Fruit fly (Drosophila melanogaster): ENCODE results near the gene Yp2.

DNA sequence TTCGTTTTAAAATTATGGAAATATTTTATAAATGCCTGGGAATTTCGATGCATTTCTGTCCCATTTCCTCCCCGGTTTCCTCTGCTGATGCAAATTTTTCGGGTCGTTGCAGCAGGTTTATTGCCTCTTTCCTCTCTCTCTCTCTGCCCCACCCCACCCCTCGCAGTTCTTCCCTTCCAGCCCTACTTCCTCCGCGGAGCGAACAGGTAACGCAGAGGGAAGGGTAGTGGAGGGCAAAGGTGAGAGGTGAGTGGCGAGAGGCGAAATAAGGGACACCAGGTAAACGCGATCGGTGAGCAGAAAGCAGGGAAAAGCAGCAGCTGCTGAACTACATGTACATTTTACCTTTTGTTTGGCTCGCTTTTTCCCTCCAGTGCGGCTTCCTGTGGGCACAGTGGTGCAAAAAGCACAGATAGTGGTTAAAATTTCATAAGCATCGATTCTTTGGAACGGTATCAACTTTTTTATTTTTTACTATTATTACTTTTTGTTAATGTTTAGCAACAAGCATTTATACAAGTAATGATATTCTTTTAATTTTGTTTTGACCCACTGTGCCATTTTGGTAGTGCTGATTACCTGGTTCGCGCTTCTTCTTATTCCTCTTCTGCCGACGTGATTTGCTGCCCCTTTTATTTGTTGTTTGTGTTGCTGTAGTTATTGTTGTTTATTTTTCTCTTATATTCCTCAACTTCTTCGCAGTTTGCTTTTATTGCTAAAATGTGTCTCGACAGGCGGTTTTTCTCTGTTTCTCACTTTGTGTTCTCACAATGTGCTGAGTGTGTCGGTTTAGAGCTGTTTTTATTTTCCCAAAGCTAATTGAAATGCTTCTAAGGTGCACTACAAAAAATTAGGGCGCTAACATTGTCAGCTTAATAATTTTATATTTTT, 35.8 kb upstream of the Yp2 start:
- TF ChIP-seq CG3838 (GFP tag; optimal IDR thresholded peaks at IDR 0.05) = no peak
- TF ChIP-seq da (GFP tag; optimal IDR thresholded peaks at IDR 0.05) = no peak
- peak; percentile 14 for TF ChIP-seq Max (GFP tag; optimal IDR thresholded peaks at IDR 0.05)
- TF ChIP-seq CG3726 (GFP tag; IDR thresholded peaks at IDR 0.05) = 0 out of 3 replicates have a peak, but pooled peaks have one; percentile 57
- TF ChIP-seq Oli (tag; optimal IDR thresholded peaks at IDR 0.05) = peak; percentile 67
- TF ChIP-seq psq (GFP tag; optimal IDR thresholded peaks at IDR 0.05) = peak; percentile 29
